Worm (Caenorhabditis elegans): Measurements from ENCODE around the gene ugt-43.

- TF ChIP-seq nhr-12 (tag; optimal IDR thresholded peaks at IDR 0.05) = no peak
- TF ChIP-seq dmd-4 (tag; optimal IDR thresholded peaks at IDR 0.05) = no peak
- TF ChIP-seq blmp-1 (tag; optimal IDR thresholded peaks at IDR 0.05; ENCODE audit: insufficient read depth) = no peak
- no peak for TF ChIP-seq ZK546.5 (tag; optimal IDR thresholded peaks at IDR 0.05)
- peak; percentile 79 for TF ChIP-seq sma-9 (GFP tag; optimal IDR thresholded peaks at IDR 0.05)
- no peak for TF ChIP-seq sma-9 (tag; optimal IDR thresholded peaks at IDR 0.05)
- TF ChIP-seq fos-1 (tag; optimal IDR thresholded peaks at IDR 0.05) = peak; percentile 98
- no peak for TF ChIP-seq zag-1 (tag; optimal IDR thresholded peaks at IDR 0.05)
- no peak for TF ChIP-seq unc-39 (tag; optimal IDR thresholded peaks at IDR 0.05)
- TF ChIP-seq sma-3 (GFP tag; optimal IDR thresholded peaks at IDR 0.05) = peak; percentile 17
- TF ChIP-seq aly-2 (tag; optimal IDR thresholded peaks at IDR 0.05) = no peak
- no peak for TF ChIP-seq lin-11 (tag; optimal IDR thresholded peaks at IDR 0.05)
- TF ChIP-seq lin-39 (tag; optimal IDR thresholded peaks at IDR 0.05) = no peak
- no peak for TF ChIP-seq nhr-77 (tag; optimal IDR thresholded peaks at IDR 0.05)
These were observed 1.3 kb upstream of the ugt-43 start for ce11 chrIV:10463127-10463526.

All from whole organism, L2 larva.